Worm (Caenorhabditis elegans): ENCODE measurements around the gene vab-15.

Gene vab-15

ce11 chrX:9862916-9863624 lies 16.0 kb downstream of the vab-15 start, which contains the start of the genes gst-36 and R07B1.5 (continued):
- TF ChIP-seq mab-9 (GFP tag; IDR thresholded peaks at IDR 0.05) (no peak), nhr-90 (tag; optimal IDR thresholded peaks at IDR 0.05; ENCODE audit: poor library complexity) (no peak), mef-2 (tag; optimal IDR thresholded peaks at IDR 0.05) (no peak), lin-39 (tag; optimal IDR thresholded peaks at IDR 0.05) (no peak), nhr-77 (tag; optimal IDR thresholded peaks at IDR 0.05) (no peak), nhr-76 (tag; optimal IDR thresholded peaks at IDR 0.05) (no peak), egl-13 (tag; optimal IDR thresholded peaks at IDR 0.05) (no peak), nhr-71 (tag; optimal IDR thresholded peaks at IDR 0.05) (peak; percentile 44), nhr-47 (tag; optimal IDR thresholded peaks at IDR 0.05) (no peak), xbp-1 (tag; optimal IDR thresholded peaks at IDR 0.05) (no peak), nhr-84 (tag; optimal IDR thresholded peaks at IDR 0.05) (no peak), pag-3 (tag; optimal IDR thresholded peaks at IDR 0.05; ENCODE audit: borderline replicate concordance, insufficient read depth) (no peak), snu-23 (GFP tag; optimal IDR thresholded peaks at IDR 0.05) (peak; percentile 46), hpl-2 (GFP tag; optimal IDR thresholded peaks at IDR 0.05) (no peak), fkh-8 (tag; optimal IDR thresholded peaks at IDR 0.05) (peak; percentile 10), nhr-20 (tag; optimal IDR thresholded peaks at IDR 0.05) (peak; percentile 31), unc-86 (tag; optimal IDR thresholded peaks at IDR 0.05) (no peak), fkh-4 (tag; optimal IDR thresholded peaks at IDR 0.05; ENCODE audit: borderline replicate concordance) (no peak), mdl-1 (tag; optimal IDR thresholded peaks at IDR 0.05) (no peak), tlp-1 (tag; optimal IDR thresholded peaks at IDR 0.05) (no peak), zip-4 (GFP tag; optimal IDR thresholded peaks at IDR 0.05) (no peak), ama-1 (optimal IDR thresholded peaks at IDR 0.05) (no peak), pqm-1 (tag; optimal IDR thresholded peaks at IDR 0.05) (peak; percentile 71), elt-3 (tag; optimal IDR thresholded peaks at IDR 0.05) (no peak), elt-2 (tag; optimal IDR thresholded peaks at IDR 0.05) (peak; percentile 79), ztf-11 (tag; optimal IDR thresholded peaks at IDR 0.05) (no peak), ets-5 (GFP tag; IDR thresholded peaks at IDR 0.05) (no peak), efl-3 (GFP tag; optimal IDR thresholded peaks at IDR 0.05) (no peak), lin-14 (GFP tag; optimal IDR thresholded peaks at IDR 0.05) (peak; percentile 8), lin-35 (GFP tag; optimal IDR thresholded peaks at IDR 0.05) (peak in 1 of 2 experiments; percentile 14), fos-1 (tag; optimal IDR thresholded peaks at IDR 0.05) (no peak), dsc-1 (tag; optimal IDR thresholded peaks at IDR 0.05) (no peak), sup-37 (GFP tag; optimal IDR thresholded peaks at IDR 0.05) (no peak), ceh-88 (GFP tag; IDR thresholded peaks at IDR 0.05) (no peak), aha-1 (tag; optimal IDR thresholded peaks at IDR 0.05) (no peak), unc-98 (GFP tag; IDR thresholded peaks at IDR 0.05) (no peak)

DNA sequence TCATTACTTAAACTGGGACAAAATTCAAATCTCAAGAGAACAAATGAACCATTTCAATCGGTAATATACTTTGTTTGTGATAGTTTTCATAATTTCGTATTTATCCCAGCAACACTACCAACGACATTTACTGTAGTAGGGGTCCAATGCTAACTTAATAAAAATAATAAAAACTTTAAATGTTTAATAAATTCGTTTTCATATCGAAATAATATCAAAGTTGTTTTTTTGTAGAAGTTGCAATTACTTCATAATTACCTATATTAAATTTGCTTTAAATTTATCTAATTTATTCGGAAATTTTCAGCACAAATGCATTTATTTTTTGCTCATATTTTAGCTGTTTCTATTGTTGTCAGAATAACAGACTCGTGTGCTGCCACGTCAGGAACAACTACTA lies 19.3 kb downstream of the vab-15 start, which contains the start of gene R07B1.6:
Gene R07B1.6, plus strand, starts transcription at position 301 of the 400 bp plus-strand sequence.
- TF ChIP-seq nhr-77 (tag; optimal IDR thresholded peaks at IDR 0.05) (no peak), egl-27 (tag; optimal IDR thresholded peaks at IDR 0.05) (no peak), aly-2 (tag; optimal IDR thresholded peaks at IDR 0.05) (no peak), lin-39 (tag; optimal IDR thresholded peaks at IDR 0.05) (no peak), fkh-4 (tag; optimal IDR thresholded peaks at IDR 0.05; ENCODE audit: borderline replicate concordance) (no peak), nhr-28 (tag; optimal IDR thresholded peaks at IDR 0.05) (no peak), nhr-12 (tag; optimal IDR thresholded peaks at IDR 0.05) (no peak), rnt-1 (tag; optimal IDR thresholded peaks at IDR 0.05) (no peak), mef-2 (tag; optimal IDR thresholded peaks at IDR 0.05) (no peak), ceh-90 (tag; optimal IDR thresholded peaks at IDR 0.05) (no peak), C16A3.4 (tag; optimal IDR thresholded peaks at IDR 0.05) (no peak), dpl-1 (GFP tag; optimal IDR thresholded peaks at IDR 0.05) (no peak), pqm-1 (tag; optimal IDR thresholded peaks at IDR 0.05) (no peak), snpc-4 (tag; optimal IDR thresholded peaks at IDR 0.05) (no peak), sptf-1 (tag; optimal IDR thresholded peaks at IDR 0.05) (no peak), nhr-90 (tag; optimal IDR thresholded peaks at IDR 0.05; ENCODE audit: poor library complexity) (no peak), unc-98 (GFP tag; IDR thresholded peaks at IDR 0.05) (no peak)

Measured in whole organism, L1 larva.